Worm (Caenorhabditis elegans): ENCODE results near the gene R52.4.

R52.4 gene

DNA sequence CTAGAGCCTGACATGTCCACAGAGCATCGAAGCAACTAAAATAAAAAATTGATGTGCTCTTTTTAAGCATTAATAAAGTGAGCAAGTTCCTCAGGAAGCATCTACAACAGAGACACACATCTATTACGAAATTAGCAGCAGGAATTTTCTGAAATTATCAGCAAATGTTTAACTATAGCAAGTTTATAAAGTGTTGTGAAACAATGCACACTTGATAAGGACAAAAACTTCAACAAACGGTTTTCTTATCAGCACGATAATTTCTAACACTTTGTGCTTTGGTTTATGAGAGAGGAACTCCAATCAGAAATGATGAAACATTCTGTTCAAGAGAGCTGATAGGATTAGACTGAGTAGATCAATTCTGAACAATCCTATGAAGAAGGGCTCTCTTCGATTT lies 17.6 kb downstream of the R52.4 start, which contains the start of gene trpl-5:
Gene trpl-5 (minus strand): TSS at position 32 of the 400 bp plus-strand sequence.
- TF ChIP-seq pha-4 (tag; optimal IDR thresholded peaks at IDR 0.05) (peak; percentile 15), C06A6.2 (GFP tag; conservative IDR thresholded peaks at IDR 0.05) (no peak), snpc-1.1 (tag; optimal IDR thresholded peaks at IDR 0.05; ENCODE audit: insufficient read depth) (no peak), nhr-80 (tag; optimal IDR thresholded peaks at IDR 0.05) (peak; percentile 76), cebp-1 (GFP tag; IDR thresholded peaks at IDR 0.05) (peak; percentile 56; the same call in 1 of the 2 replicates), cebp-1 (tag; optimal IDR thresholded peaks at IDR 0.05) (no peak), dox-1 (GFP tag; IDR thresholded peaks at IDR 0.05) (no peak)

DNA sequence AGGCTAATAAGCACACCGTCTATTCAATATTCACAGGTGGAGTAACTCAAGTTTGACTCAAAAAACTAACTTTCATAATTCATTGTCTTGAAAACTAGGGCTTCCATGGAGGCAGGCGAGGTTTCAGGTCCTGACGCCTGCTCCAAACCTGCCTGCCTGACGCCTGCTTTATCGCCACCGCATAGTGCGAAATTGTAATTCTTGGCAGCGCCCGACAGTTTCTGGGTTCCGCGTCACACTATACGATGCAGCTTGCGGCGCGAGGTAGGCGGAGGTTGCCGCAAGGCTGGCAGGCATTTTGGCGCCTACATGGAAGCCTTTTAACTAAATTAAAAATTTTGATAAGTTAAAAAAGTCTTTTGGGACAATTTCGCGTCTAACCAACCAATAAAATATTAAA lies 21.0 kb downstream of the R52.4 start:
- TF ChIP-seq B0019.2 (GFP tag; conservative IDR thresholded peaks at IDR 0.05) = no peak
- TF ChIP-seq tbp1 (GFP tag; optimal IDR thresholded peaks at IDR 0.05) = no peak
- no peak for TF ChIP-seq nhr-179 (tag; optimal IDR thresholded peaks at IDR 0.05)
- no peak for TF ChIP-seq Y79H2A.3 (GFP tag; conservative IDR thresholded peaks at IDR 0.05)
- 0 out of 2 replicates have a peak, but pooled peaks have one; percentile 65 for TF ChIP-seq F37B4.10 (GFP tag; IDR thresholded peaks at IDR 0.05)
- TF ChIP-seq snpc-1.1 (tag; optimal IDR thresholded peaks at IDR 0.05; ENCODE audit: insufficient read depth) = peak; percentile 14
- no peak for TF ChIP-seq lsy-27 (tag; optimal IDR thresholded peaks at IDR 0.05; ENCODE audit: borderline replicate concordance, insufficient read depth)
- TF ChIP-seq hmg-1.2 (GFP tag; IDR thresholded peaks at IDR 0.05) = no peak
- TF ChIP-seq dox-1 (GFP tag; IDR thresholded peaks at IDR 0.05) = no peak
- TF ChIP-seq lin-54 (GFP tag; optimal IDR thresholded peaks at IDR 0.05) = no peak
- no peak for TF ChIP-seq egl-44 (GFP tag; IDR thresholded peaks at IDR 0.05)
- TF ChIP-seq nhr-80 (tag; optimal IDR thresholded peaks at IDR 0.05) = no peak
- TF ChIP-seq xnd-1 (tag; optimal IDR thresholded peaks at IDR 0.05) = no peak
- TF ChIP-seq zfh-2 (GFP tag; conservative IDR thresholded peaks at IDR 0.05) = peak; percentile 66
- TF ChIP-seq rpc-1 (optimal IDR thresholded peaks at IDR 0.05) = no peak
- no peak for TF ChIP-seq rpc-1 (tag; optimal IDR thresholded peaks at IDR 0.05)
- no peak for TF ChIP-seq tbx-9 (tag; optimal IDR thresholded peaks at IDR 0.05; ENCODE audit: borderline replicate concordance)

DNA sequence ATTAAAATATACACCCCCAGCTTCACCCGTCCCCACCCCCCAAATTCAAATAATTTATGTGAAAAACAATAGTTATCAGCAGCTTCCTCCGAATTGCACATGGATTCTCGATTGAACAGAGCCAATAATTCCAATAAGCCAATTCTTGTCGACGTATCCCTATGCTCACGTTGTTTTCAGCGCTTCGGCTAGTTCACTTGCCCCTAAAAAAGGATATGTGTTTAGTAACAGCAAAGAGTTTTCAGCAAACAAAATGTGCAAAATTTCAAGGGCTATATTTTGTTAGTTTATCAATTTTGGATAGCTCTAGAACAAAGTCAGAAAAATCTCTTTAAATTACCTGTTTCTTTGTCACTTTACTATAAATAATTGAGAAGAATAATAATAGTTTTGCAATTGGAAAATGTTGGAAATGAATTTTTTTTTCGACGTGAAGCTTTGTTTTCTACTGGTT lies 24.4 kb downstream of the R52.4 start, which contains the start of the genes T16A1.5 and fbxc-49:
Gene T16A1.5 (minus strand): TSS at position 101 of the 454 bp plus-strand sequence.
Gene fbxc-49 (plus strand): TSS at position 404 of the 454 bp plus-strand sequence.
- TF ChIP-seq F37B4.10 (GFP tag; IDR thresholded peaks at IDR 0.05) (no peak), dpff-1 (tag; optimal IDR thresholded peaks at IDR 0.05) (no peak), lin-54 (GFP tag; optimal IDR thresholded peaks at IDR 0.05) (no peak), D2030.7 (GFP tag; IDR thresholded peaks at IDR 0.05) (no peak), hlh-12 (tag; optimal IDR thresholded peaks at IDR 0.05) (no peak), F23B12.7 (tag; optimal IDR thresholded peaks at IDR 0.05; ENCODE audit: insufficient read depth) (no peak), C17E4.6 (GFP tag; IDR thresholded peaks at IDR 0.05) (no peak), lin-26 (GFP tag; IDR thresholded peaks at IDR 0.05) (no peak), nhr-80 (tag; optimal IDR thresholded peaks at IDR 0.05) (no peak), snpc-1.3 (tag; optimal IDR thresholded peaks at IDR 0.05; ENCODE audit: insufficient read depth) (no peak)

DNA sequence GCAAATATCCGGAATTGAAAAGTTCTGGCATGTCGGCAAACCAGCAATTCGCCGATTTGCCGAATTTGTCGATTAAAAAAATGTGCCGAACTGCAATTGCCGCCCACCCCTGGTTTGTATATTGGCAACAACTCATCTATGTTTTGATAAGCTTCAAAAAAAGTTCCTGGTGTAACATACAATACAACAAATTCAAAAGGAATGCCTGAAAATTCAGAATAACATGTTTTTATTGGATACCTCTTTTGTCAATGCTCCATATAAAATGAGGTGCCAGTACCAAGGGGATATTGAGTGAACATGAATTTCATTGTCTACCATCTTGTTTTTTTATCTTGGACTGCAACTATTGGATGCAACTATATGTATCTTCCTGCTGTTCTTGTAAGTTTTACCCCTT lies 26.9 kb downstream of the R52.4 start, which contains the start of gene T16A1.4:
Gene T16A1.4 (plus strand): TSS at position 301 of the 400 bp plus-strand sequence.
- TF ChIP-seq attf-3 (GFP tag; conservative IDR thresholded peaks at IDR 0.05) = no peak
- TF ChIP-seq dpff-1 (tag; optimal IDR thresholded peaks at IDR 0.05) = no peak
- no peak for TF ChIP-seq dpl-1 (GFP tag; optimal IDR thresholded peaks at IDR 0.05)
- no peak for TF ChIP-seq repo-1 (tag; optimal IDR thresholded peaks at IDR 0.05)
- TF ChIP-seq ceh-40 (GFP tag; IDR thresholded peaks at IDR 0.05) = no peak
- TF ChIP-seq ccch-3 (GFP tag; optimal IDR thresholded peaks at IDR 0.05) = no peak
- TF ChIP-seq ceh-100 (GFP tag; IDR thresholded peaks at IDR 0.05) = no peak
- no peak for TF ChIP-seq xnd-1 (tag; optimal IDR thresholded peaks at IDR 0.05)
- no peak for TF ChIP-seq tbp1 (GFP tag; optimal IDR thresholded peaks at IDR 0.05)
- no peak for TF ChIP-seq ztf-28 (GFP tag; IDR thresholded peaks at IDR 0.05)
- TF ChIP-seq fkh-3 (tag; optimal IDR thresholded peaks at IDR 0.05) = no peak
- TF ChIP-seq egl-44 (GFP tag; IDR thresholded peaks at IDR 0.05) = no peak
- TF ChIP-seq tlf-1 (GFP tag; optimal IDR thresholded peaks at IDR 0.05) = no peak
- TF ChIP-seq F10E7.11 (tag; optimal IDR thresholded peaks at IDR 0.05) = no peak
- TF ChIP-seq F39B2.1 (GFP tag; IDR thresholded peaks at IDR 0.05) = no peak
- TF ChIP-seq pha-4 (tag; optimal IDR thresholded peaks at IDR 0.05) = no peak
- no peak for TF ChIP-seq mel-28 (tag; optimal IDR thresholded peaks at IDR 0.05; ENCODE audit: borderline replicate concordance)
- TF ChIP-seq ama-1 (optimal IDR thresholded peaks at IDR 0.05) = no peak
- no peak for TF ChIP-seq ama-1 (GFP tag; optimal IDR thresholded peaks at IDR 0.05)

Data from whole organism, young adult.